Fruit fly (Drosophila melanogaster): ENCODE data around the gene CG13995.

DNA sequence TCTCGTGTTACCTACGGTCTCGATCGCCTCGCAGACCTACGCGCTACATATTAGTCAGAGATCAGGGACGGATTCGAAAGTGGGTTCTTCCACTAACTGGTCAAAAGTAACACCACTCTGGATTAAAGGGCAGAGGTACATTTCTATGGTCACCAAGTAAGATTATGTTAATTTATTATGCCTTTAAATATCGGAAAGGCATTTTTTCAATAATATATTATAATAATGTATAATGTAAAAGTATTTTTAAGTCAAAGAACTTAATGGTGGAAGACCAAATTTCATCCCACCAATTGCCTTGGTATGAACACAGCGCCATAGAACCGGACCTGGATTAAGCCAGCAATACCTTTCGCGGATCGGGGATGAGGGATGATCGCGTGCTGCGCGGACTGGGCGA, 31.3 kb upstream of the CG13995 start:
- no peak for TF ChIP-seq psq (optimal IDR thresholded peaks at IDR 0.05)
- no peak for TF ChIP-seq CG8478 (optimal IDR thresholded peaks at IDR 0.05)
- TF ChIP-seq usp (GFP tag; optimal IDR thresholded peaks at IDR 0.05), result no peak

Measured in whole organism.